Worm (Caenorhabditis elegans) whole organism, L3 larva: Measurements from ENCODE around the gene nos-2.

Experiments used
- R02D3.7 ChIP-seq: fragments of 150-350 bp; optimal IDR thresholded peaks from 2 replicates; lab custom pipeline; 2014; ENCODE audit warnings: missing biosample characterization, missing genetic modification characterization
- ZK546.5 ChIP-seq: sonication (generic microtip); optimal IDR thresholded peaks from 2 replicates; lab custom pipeline; 2017; ENCODE audit warnings: missing biosample characterization, missing genetic modification characterization
- aly-2 ChIP-seq: fragments of 150-350 bp; optimal IDR thresholded peaks from 2 replicates; lab custom pipeline; 2014; ENCODE audit warnings: missing biosample characterization, missing genetic modification characterization
- ama-1 ChIP-seq: fragments of 150-350 bp; optimal IDR thresholded peaks from 2 replicates; lab custom pipeline; 2018
- ceh-28 ChIP-seq: fragments of 150-350 bp; optimal IDR thresholded peaks from 2 replicates; lab custom pipeline; 2014; ENCODE audit warnings: missing biosample characterization, missing genetic modification reagents, missing genetic modification characterization
- ceh-82 ChIP-seq: fragments of 150-350 bp; optimal IDR thresholded peaks from 2 replicates; lab custom pipeline; 2014; ENCODE audit warnings: missing biosample characterization, missing genetic modification characterization
- ceh-9 ChIP-seq: sonication (generic microtip); optimal IDR thresholded peaks from 2 replicates; lab custom pipeline; 2018; ENCODE audit warnings: missing biosample characterization, missing genetic modification characterization
- daf-12 ChIP-seq: fragments of 150-350 bp; optimal IDR thresholded peaks from 2 replicates; lab custom pipeline; 2014; ENCODE audit warnings: missing biosample characterization, missing genetic modification reagents, missing genetic modification characterization
- egl-27 ChIP-seq: sonication (generic microtip); optimal IDR thresholded peaks from 4 replicates; lab custom pipeline; 2017; ENCODE audit warnings: missing biosample characterization, missing genetic modification reagents, missing genetic modification characterization
- egl-5 ChIP-seq: fragments of 150-350 bp; optimal IDR thresholded peaks from 2 replicates; lab custom pipeline; 2017; ENCODE audit warnings: missing biosample characterization, missing genetic modification reagents, missing genetic modification characterization, inconsistent platforms
- elt-1 ChIP-seq: fragments of 150-350 bp; optimal IDR thresholded peaks from 2 replicates; lab custom pipeline; 2014; ENCODE audit warnings: missing biosample characterization, missing genetic modification characterization
- elt-2 ChIP-seq: sonication (generic microtip); optimal IDR thresholded peaks from 2 replicates; lab custom pipeline; 2016; ENCODE audit warnings: missing genetic modification reagents, mild to moderate bottlenecking, missing genetic modification characterization, missing compliant biosample characterization
- eor-1 ChIP-seq, 2 experiments: fragments of 150-350 bp; optimal IDR thresholded peaks; 2 replicates each; lab custom pipeline; 2014 to 2018; ENCODE audit warnings: missing biosample characterization in 2 of 2, missing genetic modification characterization in 2 of 2
- fkh-10 ChIP-seq: sonication (generic microtip); optimal IDR thresholded peaks from 2 replicates; lab custom pipeline; 2017; ENCODE audit warnings: missing biosample characterization, missing genetic modification reagents, missing genetic modification characterization
- fkh-2 ChIP-seq: fragments of 150-350 bp; optimal IDR thresholded peaks from 2 replicates; lab custom pipeline; 2014; ENCODE audit warnings: missing biosample characterization, missing genetic modification reagents, missing genetic modification characterization
- jun-1 ChIP-seq: fragments of 150-350 bp; optimal IDR thresholded peaks from 2 replicates; lab custom pipeline; 2014; ENCODE audit warnings: missing biosample characterization, missing genetic modification reagents, missing genetic modification characterization
- lin-15B ChIP-seq: fragments of 150-350 bp; optimal IDR thresholded peaks from 2 replicates; lab custom pipeline; 2014; ENCODE audit warnings: missing biosample characterization, missing genetic modification characterization
- lsy-12 ChIP-seq: sonication (generic microtip); optimal IDR thresholded peaks from 2 replicates; lab custom pipeline; 2016; ENCODE audit warnings: mild to moderate bottlenecking, missing genetic modification characterization, missing compliant biosample characterization
- mml-1 ChIP-seq: fragments of 150-350 bp; sonication (generic microtip); optimal IDR thresholded peaks from 3 replicates; lab custom pipeline; 2014; ENCODE audit warnings: missing biosample characterization, missing genetic modification characterization
- nfya-1 ChIP-seq: sonication (generic microtip); optimal IDR thresholded peaks from 2 replicates; lab custom pipeline; 2017; ENCODE audit warnings: missing genetic modification characterization, mild to moderate bottlenecking, missing compliant biosample characterization, antibody characterized with exemption, moderate library complexity; ENCODE audit not compliant: insufficient read depth
- nhr-11 ChIP-seq: fragments of 150-350 bp; optimal IDR thresholded peaks from 2 replicates; lab custom pipeline; 2014; ENCODE audit warnings: missing biosample characterization, missing genetic modification characterization
- nhr-12 ChIP-seq: fragments of 150-350 bp; optimal IDR thresholded peaks from 2 replicates; lab custom pipeline; 2014; ENCODE audit warnings: missing biosample characterization, missing genetic modification characterization
- nhr-23 ChIP-seq: fragments of 150-350 bp; optimal IDR thresholded peaks from 2 replicates; lab custom pipeline; 2014; ENCODE audit warnings: missing biosample characterization, missing genetic modification reagents, missing genetic modification characterization
- nhr-237 ChIP-seq: fragments of 150-350 bp; optimal IDR thresholded peaks from 2 replicates; lab custom pipeline; 2014; ENCODE audit warnings: missing biosample characterization, missing genetic modification characterization
- nhr-25 ChIP-seq: sonication (generic microtip); optimal IDR thresholded peaks from 2 replicates; lab custom pipeline; 2017; ENCODE audit warnings: missing biosample characterization, missing genetic modification characterization
- nhr-28 ChIP-seq: fragments of 150-350 bp; optimal IDR thresholded peaks from 2 replicates; lab custom pipeline; 2014; ENCODE audit warnings: missing biosample characterization, missing genetic modification characterization
- nhr-43 ChIP-seq: sonication (generic microtip); optimal IDR thresholded peaks from 2 replicates; lab custom pipeline; 2016; ENCODE audit warnings: mild to moderate bottlenecking, missing genetic modification characterization, missing compliant biosample characterization; ENCODE audit not compliant: poor library complexity, severe bottlenecking
- nhr-67 ChIP-seq: fragments of 150-350 bp; optimal IDR thresholded peaks from 2 replicates; lab custom pipeline; 2014; ENCODE audit warnings: missing biosample characterization, missing genetic modification characterization
- nhr-76 ChIP-seq: fragments of 150-350 bp; sonication (generic microtip); optimal IDR thresholded peaks from 5 replicates; lab custom pipeline; 2014; ENCODE audit warnings: missing biosample characterization, missing genetic modification characterization
- nhr-77 ChIP-seq: fragments of 150-350 bp; optimal IDR thresholded peaks from 2 replicates; lab custom pipeline; 2014; ENCODE audit warnings: missing biosample characterization, missing genetic modification characterization
- pqm-1 ChIP-seq: fragments of 150-350 bp; optimal IDR thresholded peaks from 2 replicates; lab custom pipeline; 2017; ENCODE audit warnings: missing biosample characterization, missing genetic modification characterization, inconsistent platforms
- skn-1 ChIP-seq: fragments of 150-350 bp; optimal IDR thresholded peaks from 2 replicates; lab custom pipeline; 2014; ENCODE audit warnings: missing biosample characterization, missing genetic modification characterization
- snpc-4 ChIP-seq: fragments of 150-350 bp; optimal IDR thresholded peaks from 2 replicates; lab custom pipeline; 2014; ENCODE audit warnings: missing biosample characterization, missing genetic modification characterization
- tbx-2 ChIP-seq: sonication (generic microtip); optimal IDR thresholded peaks from 2 replicates; lab custom pipeline; 2016; ENCODE audit warnings: mild to moderate bottlenecking, missing genetic modification characterization, missing compliant biosample characterization
- unc-39 ChIP-seq: sonication (generic microtip); optimal IDR thresholded peaks from 4 replicates; lab custom pipeline; 2017; ENCODE audit warnings: missing biosample characterization, missing genetic modification characterization
- unc-62 ChIP-seq: fragments of 150-350 bp; sonication (generic microtip); optimal IDR thresholded peaks from 4 replicates; lab custom pipeline; 2014; ENCODE audit warnings: missing biosample characterization, missing genetic modification reagents, missing genetic modification characterization
- zag-1 ChIP-seq: fragments of 150-350 bp; optimal IDR thresholded peaks from 2 replicates; lab custom pipeline; 2014; ENCODE audit warnings: missing biosample characterization, missing genetic modification characterization
- ztf-11 ChIP-seq: fragments of 150-350 bp; optimal IDR thresholded peaks from 2 replicates; lab custom pipeline; 2014; ENCODE audit warnings: missing biosample characterization, missing genetic modification characterization
- ztf-4 ChIP-seq: fragments of 150-350 bp; optimal IDR thresholded peaks from 2 replicates; lab custom pipeline; 2014; ENCODE audit warnings: missing biosample characterization, missing genetic modification characterization

Gene nos-2

ce11 chrII:7072315-7072589 is 6.8 kb downstream of the nos-2 start, which contains the start of gene kars-1:
TSS of gene kars-1 (minus strand) at chrII:7072415.
- TF ChIP-seq ZK546.5 (tag; lab: Kevin White, UChicago) (no peak), nhr-77 (tag; lab: Kevin White, UChicago) (no peak), elt-2 (no peak), nhr-25 (tag; lab: Kevin White, UChicago) (no peak), unc-62 (GFP tag; lab: Kevin White, UChicago) (no peak), snpc-4 (tag; lab: Kevin White, UChicago) (no peak), egl-27 (tag; lab: Kevin White, UChicago) (no peak), lsy-12 (tag; lab: Kevin White, UChicago) (no peak), ceh-9 (tag; lab: Kevin White, UChicago) (no peak)

- TF ChIP-seq fkh-10: no peak
- TF ChIP-seq jun-1 (tag; lab: Kevin White, UChicago): peak; percentile 1
- TF ChIP-seq elt-2: peak; percentile 61
- TF ChIP-seq aly-2: no peak
- no peak for TF ChIP-seq ztf-11
- no peak for TF ChIP-seq elt-1 (tag; lab: Kevin White, UChicago)
- no peak for TF ChIP-seq ztf-4 (tag; lab: Kevin White, UChicago)
- TF ChIP-seq nhr-237 (tag; lab: Kevin White, UChicago): no peak
- TF ChIP-seq tbx-2 (tag; lab: Kevin White, UChicago): no peak
- TF ChIP-seq nhr-11 (tag; lab: Kevin White, UChicago): peak; percentile 86
- peak; percentile 41 for TF ChIP-seq pqm-1 (tag; lab: Kevin White, UChicago)
- no peak for TF ChIP-seq eor-1 (tag; optimal IDR thresholded peaks at IDR 0.05; lab: Kevin White, UChicago)
- no peak for TF ChIP-seq zag-1 (tag; lab: Kevin White, UChicago)
- TF ChIP-seq nhr-28 (tag; lab: Kevin White, UChicago): no peak
- no peak for TF ChIP-seq ceh-9 (tag; lab: Kevin White, UChicago)
- no peak for TF ChIP-seq ceh-28 (tag; lab: Kevin White, UChicago)
- no peak for TF ChIP-seq ama-1 (lab: Kevin White, UChicago)
- no peak for TF ChIP-seq snpc-4 (tag; lab: Kevin White, UChicago)
- no peak for TF ChIP-seq nhr-76 (tag; lab: Kevin White, UChicago)
- no peak for TF ChIP-seq R02D3.7 (tag; lab: Kevin White, UChicago)
- TF ChIP-seq lsy-12 (tag; lab: Kevin White, UChicago): no peak
- no peak for TF ChIP-seq fkh-2 (tag; lab: Kevin White, UChicago)
- TF ChIP-seq nfya-1 (tag; lab: Kevin White, UChicago): peak; percentile 62
- TF ChIP-seq ZK546.5 (tag; lab: Kevin White, UChicago): no peak
- TF ChIP-seq daf-12 (tag; lab: Kevin White, UChicago): no peak
- TF ChIP-seq nhr-25 (tag; lab: Kevin White, UChicago): peak; percentile 39
- TF ChIP-seq skn-1 (tag; lab: Kevin White, UChicago): peak; percentile 58
- peak; percentile 59 for TF ChIP-seq nhr-23 (tag; lab: Kevin White, UChicago)
- peak; percentile 76 for TF ChIP-seq egl-5 (tag; lab: Kevin White, UChicago)
- TF ChIP-seq unc-62 (GFP tag; lab: Kevin White, UChicago): no peak
- TF ChIP-seq nhr-12 (tag; lab: Kevin White, UChicago): no peak
- no peak for TF ChIP-seq egl-27 (tag; lab: Kevin White, UChicago)
- no peak for TF ChIP-seq nhr-43 (tag; lab: Kevin White, UChicago)
- TF ChIP-seq nhr-67 (tag; lab: Kevin White, UChicago): no peak
- no peak for TF ChIP-seq ceh-82
- TF ChIP-seq unc-39 (tag; lab: Kevin White, UChicago): no peak
- no peak for TF ChIP-seq mml-1 (tag; lab: Kevin White, UChicago)
- TF ChIP-seq lin-15B (tag; lab: Kevin White, UChicago): peak; percentile 86
Measured at ce11 chrII:7072590-7073536, 7.4 kb downstream of the nos-2 start.
